Fruit fly (Drosophila melanogaster) whole organism, adult: Measurements from ENCODE around the gene Mst89B.

Experiments
- CG14711 ChIP-seq: fragments of 200-800 bp; sonication (Bioruptor generic); optimal IDR thresholded peaks from 2 replicates; lab custom pipeline; 2018; ENCODE audit warnings: missing biosample characterization, mild to moderate bottlenecking, missing genetic modification characterization, moderate library complexity
- CG7045 ChIP-seq: fragments of 200-800 bp; sonication (Bioruptor generic); optimal IDR thresholded peaks from 2 replicates; lab custom pipeline; 2017; ENCODE audit warnings: missing biosample characterization, mild to moderate bottlenecking, missing genetic modification characterization
- Clk ChIP-seq: fragments of 200-800 bp; sonication (Bioruptor generic); optimal IDR thresholded peaks from 2 replicates; lab custom pipeline; 2017; ENCODE audit warnings: missing biosample characterization, missing genetic modification characterization
- Crg-1 ChIP-seq: fragments of 200-800 bp; sonication (Bioruptor generic); optimal IDR thresholded peaks from 2 replicates; lab custom pipeline; 2016; ENCODE audit warnings: missing biosample characterization, missing genetic modification characterization
- Mnt ChIP-seq: fragments of 200-800 bp; sonication (Bioruptor generic); optimal IDR thresholded peaks from 2 replicates; lab custom pipeline; 2016; ENCODE audit warnings: missing biosample characterization, mild to moderate bottlenecking, missing genetic modification characterization

- TF ChIP-seq Mnt (GFP tag; lab: Kevin White, UChicago): no peak
- no peak for TF ChIP-seq CG14711
- TF ChIP-seq CG7045 (GFP tag; lab: Kevin White, UChicago): no peak
- TF ChIP-seq Clk (GFP tag; lab: Kevin White, UChicago): no peak
- no peak for TF ChIP-seq Crg-1 (GFP tag; lab: Kevin White, UChicago)
Observed at dm6 chr3R:16217368-16217767, 49.4 kb upstream of the Mst89B start.
